Fruit fly (Drosophila melanogaster): ENCODE results near the gene Usp32.

Gene Usp32

dm6 chr3L:19898547-19899282, 27.8 kb downstream of the Usp32 start (continued):
- TF ChIP-seq CG4318 (GFP tag; optimal IDR thresholded peaks at IDR 0.05) (peak; percentile 42), vri (GFP tag; optimal IDR thresholded peaks at IDR 0.05) (no peak), CG1621 (tag; optimal IDR thresholded peaks at IDR 0.05) (no peak), CG7368 (GFP tag; optimal IDR thresholded peaks at IDR 0.05) (no peak), fkh (GFP tag; optimal IDR thresholded peaks at IDR 0.05) (no peak), topi (GFP tag; optimal IDR thresholded peaks at IDR 0.05) (peak; percentile 15), salr (GFP tag; optimal IDR thresholded peaks at IDR 0.05) (peak in 1 of 2 experiments; percentile 72), Met (GFP tag; optimal IDR thresholded peaks at IDR 0.05) (peak; percentile 36), CG10631 (GFP tag; optimal IDR thresholded peaks at IDR 0.05) (peak; percentile 70), CG3919 (GFP tag; optimal IDR thresholded peaks at IDR 0.05) (peak; percentile 69), Hr38 (GFP tag; optimal IDR thresholded peaks at IDR 0.05) (no peak), Gug (GFP tag; IDR thresholded peaks at IDR 0.05) (no peak), CG9139 (GFP tag; optimal IDR thresholded peaks at IDR 0.05) (no peak), OdsH (GFP tag; optimal IDR thresholded peaks at IDR 0.05) (peak; percentile 67), acj6 (GFP tag; optimal IDR thresholded peaks at IDR 0.05) (peak; percentile 60), CG34406 (GFP tag; optimal IDR thresholded peaks at IDR 0.05) (peak; percentile 26), Lpt (GFP tag; optimal IDR thresholded peaks at IDR 0.05) (no peak), Sox14 (GFP tag; optimal IDR thresholded peaks at IDR 0.05) (peak; percentile 35), eg (GFP tag; IDR thresholded peaks at IDR 0.05) (no peak), CG6792 (GFP tag; optimal IDR thresholded peaks at IDR 0.05) (peak; percentile 51), Eip78C (GFP tag) (peak; percentile 85), ss (GFP tag; optimal IDR thresholded peaks at IDR 0.05) (no peak), spab (GFP tag; optimal IDR thresholded peaks at IDR 0.05) (peak; percentile 62), CG6163 (GFP tag; IDR thresholded peaks at IDR 0.05) (no peak; the same call in 2 of the 3 replicates), lz (GFP tag; optimal IDR thresholded peaks at IDR 0.05) (peak; percentile 25), Hr4 (GFP tag; optimal IDR thresholded peaks at IDR 0.05) (peak; percentile 71), CG8632 (GFP tag; optimal IDR thresholded peaks at IDR 0.05) (peak; percentile 40), CG8319 (GFP tag; optimal IDR thresholded peaks at IDR 0.05) (peak; percentile 27)

dm6 chr3L:19899308-19899927, 28.5 kb downstream of the Usp32 start:
- TF ChIP-seq CG3032 (tag; optimal IDR thresholded peaks at IDR 0.05), result no peak
- no peak for TF ChIP-seq Sox102F (GFP tag; optimal IDR thresholded peaks at IDR 0.05)
- no peak for TF ChIP-seq CG11294 (GFP tag; IDR thresholded peaks at IDR 0.05)
- peak; percentile 38 for TF ChIP-seq dsx (GFP tag; optimal IDR thresholded peaks at IDR 0.05; ENCODE audit: poor library complexity, severe bottlenecking)
- TF ChIP-seq Hr39 (GFP tag; optimal IDR thresholded peaks at IDR 0.05), result no peak
- no peak for TF ChIP-seq Sox15 (GFP tag; optimal IDR thresholded peaks at IDR 0.05)
- TF ChIP-seq CG11762 (GFP tag; optimal IDR thresholded peaks at IDR 0.05; ENCODE audit: insufficient read depth), result no peak
- no peak for TF ChIP-seq CG8632 (GFP tag; optimal IDR thresholded peaks at IDR 0.05)
- TF ChIP-seq pdm3 (GFP tag; optimal IDR thresholded peaks at IDR 0.05), result no peak
- TF ChIP-seq CG6808 (GFP tag; optimal IDR thresholded peaks at IDR 0.05), result no peak
- no peak for TF ChIP-seq CG10669 (GFP tag; optimal IDR thresholded peaks at IDR 0.05)
- no peak for TF ChIP-seq achi (GFP tag; optimal IDR thresholded peaks at IDR 0.05)
- no peak for TF ChIP-seq fd59A (GFP tag; optimal IDR thresholded peaks at IDR 0.05)
- no peak for TF ChIP-seq CG6854 (GFP tag; optimal IDR thresholded peaks at IDR 0.05)
- no peak for TF ChIP-seq CG8319 (GFP tag; optimal IDR thresholded peaks at IDR 0.05)
- no peak for TF ChIP-seq CG8119 (GFP tag; IDR thresholded peaks at IDR 0.05)
- TF ChIP-seq CG6792 (GFP tag; optimal IDR thresholded peaks at IDR 0.05), result no peak
- TF ChIP-seq Eip93F (GFP tag; optimal IDR thresholded peaks at IDR 0.05), result no peak
- peak; percentile 15 for TF ChIP-seq OdsH (GFP tag; optimal IDR thresholded peaks at IDR 0.05)
- no peak for TF ChIP-seq spab (GFP tag; optimal IDR thresholded peaks at IDR 0.05)
- TF ChIP-seq CG15336 (GFP tag; IDR thresholded peaks at IDR 0.05), result no peak; the same call in 1 of the 2 replicates
- peak; percentile 18 for TF ChIP-seq Eip75B (GFP tag; optimal IDR thresholded peaks at IDR 0.05)
- TF ChIP-seq Ets96B (tag; optimal IDR thresholded peaks at IDR 0.05), result no peak
- TF ChIP-seq eg (GFP tag; IDR thresholded peaks at IDR 0.05), result no peak
- no peak for TF ChIP-seq Hr4 (GFP tag; optimal IDR thresholded peaks at IDR 0.05)
- TF ChIP-seq salr (GFP tag; optimal IDR thresholded peaks at IDR 0.05), result no peak
- peak; percentile 25 to 67 for TF ChIP-seq ss (GFP tag; optimal IDR thresholded peaks at IDR 0.05)
- peak; percentile 62 for TF ChIP-seq Eip78C (GFP tag)
- TF ChIP-seq CG3919 (GFP tag; optimal IDR thresholded peaks at IDR 0.05), result no peak
- TF ChIP-seq CG9139 (GFP tag; optimal IDR thresholded peaks at IDR 0.05), result no peak
- TF ChIP-seq CG11902 (GFP tag; optimal IDR thresholded peaks at IDR 0.05), result no peak
- no peak for TF ChIP-seq topi (GFP tag; optimal IDR thresholded peaks at IDR 0.05)
- TF ChIP-seq lz (GFP tag; optimal IDR thresholded peaks at IDR 0.05), result no peak
